Fruit fly (Drosophila melanogaster) whole organism, embryonic: ENCODE results near the gene CG3339.
A peak's percentile ranks its signal among the peaks of the same experiment; 100 is the strongest.

ENCODE experiments used
- CG16813 ChIP-seq: fragments of 200-800 bp; sonication (Bioruptor generic); IDR thresholded peaks from 3 replicates; pipeline ENCODE4 v1.3.6; 2022; ENCODE audit warnings: missing biosample characterization, missing genetic modification characterization; ENCODE audit not compliant: partially characterized antibody
- CG16815 ChIP-seq: fragments of 200-800 bp; sonication (Bioruptor generic); optimal IDR thresholded peaks from 3 replicates; lab custom pipeline; 2017; ENCODE audit warnings: missing biosample characterization, mild to moderate bottlenecking, missing genetic modification characterization
- CG17912 ChIP-seq: fragments of 200-800 bp; sonication (Bioruptor generic); optimal IDR thresholded peaks from 2 replicates; lab custom pipeline; 2018; ENCODE audit warnings: missing biosample characterization, mild to moderate bottlenecking, missing genetic modification characterization
- CG18599 ChIP-seq: fragments of 200-800 bp; sonication (Bioruptor generic); optimal IDR thresholded peaks from 3 replicates; lab custom pipeline; 2017; ENCODE audit warnings: missing biosample characterization, missing genetic modification characterization, mild to moderate bottlenecking, moderate library complexity, missing genetic modification reagents
- CG2199 ChIP-seq: fragments of 200-800 bp; sonication (Bioruptor generic); IDR thresholded peaks from 3 replicates; pipeline ENCODE4 v1.3.6; 2022; ENCODE audit warnings: missing biosample characterization, missing genetic modification characterization
- CG2202 ChIP-seq: fragments of 200-800 bp; sonication (Bioruptor generic); optimal IDR thresholded peaks from 2 replicates; lab custom pipeline; 2018; ENCODE audit warnings: missing biosample characterization, mild to moderate bottlenecking, missing genetic modification characterization
- CG3407 ChIP-seq: fragments of 200-800 bp; sonication (Bioruptor generic); optimal IDR thresholded peaks from 2 replicates; lab custom pipeline; 2018; ENCODE audit warnings: missing biosample characterization, mild to moderate bottlenecking, missing genetic modification characterization
- CG4404 ChIP-seq: fragments of 200-800 bp; sonication (Bioruptor generic); IDR thresholded peaks from 2 replicates; pipeline ENCODE4 v1.3.6; 2022; ENCODE audit warnings: missing biosample characterization, missing genetic modification characterization
- CG5953 ChIP-seq: fragments of 200-800 bp; sonication (Bioruptor generic); IDR thresholded peaks from 2 replicates; pipeline ENCODE4 v1.3.6; 2022; ENCODE audit warnings: missing biosample characterization, missing genetic modification characterization
- CG7745 ChIP-seq: fragments of 200-800 bp; sonication (Bioruptor generic); optimal IDR thresholded peaks from 2 replicates; lab custom pipeline; 2018; ENCODE audit warnings: missing biosample characterization, mild to moderate bottlenecking, missing genetic modification characterization, moderate library complexity
- CG8388 ChIP-seq: fragments of 200-800 bp; sonication (Bioruptor generic); optimal IDR thresholded peaks from 2 replicates; lab custom pipeline; 2019; ENCODE audit warnings: missing biosample characterization, mild to moderate bottlenecking, missing genetic modification characterization, moderate library complexity
- CG9215 ChIP-seq: fragments of 200-800 bp; sonication (Bioruptor generic); IDR thresholded peaks from 2 replicates; pipeline ENCODE4 v1.3.6; 2022; ENCODE audit warnings: missing biosample characterization, missing genetic modification characterization
- CG9797 ChIP-seq: fragments of 200-800 bp; sonication (Bioruptor generic); optimal IDR thresholded peaks from 3 replicates; lab custom pipeline; 2018; ENCODE audit warnings: missing biosample characterization, mild to moderate bottlenecking, missing genetic modification characterization
- CG9932 ChIP-seq: fragments of 200-800 bp; sonication (Bioruptor generic); IDR thresholded peaks from 2 replicates; pipeline ENCODE4 v1.3.6; 2022; ENCODE audit warnings: missing biosample characterization, missing genetic modification characterization
- Deaf1 ChIP-seq: fragments of 200-800 bp; optimal IDR thresholded peaks from 3 replicates; lab custom pipeline; 2019; ENCODE audit warnings: missing biosample characterization, mild to moderate bottlenecking, missing genetic modification characterization, moderate library complexity
- Dip3 ChIP-seq: fragments of 200-800 bp; sonication (Bioruptor generic); optimal IDR thresholded peaks from 3 replicates; lab custom pipeline; 2016; ENCODE audit warnings: missing biosample characterization, missing genetic modification characterization
- Dp ChIP-seq: fragments of 200-800 bp; sonication (Bioruptor generic); optimal IDR thresholded peaks from 2 replicates; lab custom pipeline; 2018; ENCODE audit warnings: missing biosample characterization, mild to moderate bottlenecking, missing genetic modification characterization, moderate library complexity
- Fer2 ChIP-seq: fragments of 200-800 bp; sonication (Bioruptor generic); optimal IDR thresholded peaks from 2 replicates; lab custom pipeline; 2018; ENCODE audit warnings: missing biosample characterization, mild to moderate bottlenecking, missing genetic modification characterization, moderate library complexity
- HLH3B ChIP-seq: fragments of 200-800 bp; sonication (Bioruptor generic); IDR thresholded peaks from 2 replicates; pipeline ENCODE4 v1.3.6; 2022; ENCODE audit warnings: missing biosample characterization, missing genetic modification characterization
- Hand ChIP-seq: fragments of 200-800 bp; sonication (Bioruptor generic); optimal IDR thresholded peaks from 2 replicates; lab custom pipeline; 2017; ENCODE audit warnings: mild to moderate bottlenecking, missing biosample characterization, missing genetic modification reagents, missing genetic modification characterization
- Mad ChIP-seq: fragments of 200-800 bp; sonication (Bioruptor generic); optimal IDR thresholded peaks from 2 replicates; lab custom pipeline; 2016; ENCODE audit warnings: missing biosample characterization, missing genetic modification characterization
- Max ChIP-seq: fragments of 200-800 bp; sonication (Bioruptor generic); optimal IDR thresholded peaks from 2 replicates; lab custom pipeline; 2016; ENCODE audit warnings: missing biosample characterization, mild to moderate bottlenecking, missing genetic modification characterization
- Med ChIP-seq: fragments of 200-800 bp; sonication (Bioruptor generic); peaks from one replicate; lab custom pipeline; 2016; ENCODE audit warnings: missing biosample characterization, missing genetic modification characterization, mild to moderate bottlenecking, inconsistent platforms, moderate library complexity
- Myb ChIP-seq: fragments of 200-800 bp; sonication (Bioruptor generic); optimal IDR thresholded peaks from 2 replicates; lab custom pipeline; 2016; ENCODE audit warnings: missing biosample characterization, missing genetic modification characterization
- Nf-YC ChIP-seq: fragments of 200-800 bp; optimal IDR thresholded peaks from 3 replicates; lab custom pipeline; 2019; ENCODE audit warnings: missing biosample characterization, mild to moderate bottlenecking, missing genetic modification characterization, moderate library complexity
- Oaz ChIP-seq: fragments of 200-800 bp; sonication (Bioruptor generic); IDR thresholded peaks from 2 replicates; pipeline ENCODE4 v1.3.6; 2022; ENCODE audit warnings: missing biosample characterization, missing genetic modification characterization
- Side ChIP-seq: fragments of 200-800 bp; sonication (Bioruptor generic); optimal IDR thresholded peaks from 2 replicates; lab custom pipeline; 2016; ENCODE audit warnings: missing biosample characterization, missing genetic modification characterization
- Ssrp ChIP-seq: fragments of 200-800 bp; sonication (Bioruptor generic); optimal IDR thresholded peaks from 2 replicates; lab custom pipeline; 2018; ENCODE audit warnings: missing biosample characterization, mild to moderate bottlenecking, missing genetic modification characterization, moderate library complexity
- aop ChIP-seq: fragments of 200-800 bp; sonication (Bioruptor generic); IDR thresholded peaks from 2 replicates; pipeline ENCODE4 v1.3.6; 2022; ENCODE audit warnings: missing biosample characterization, missing genetic modification characterization
- chif ChIP-seq, 2 experiments: fragments of 200-800 bp; sonication (Bioruptor generic); optimal IDR thresholded peaks; 3 replicates each; lab custom pipeline; 2016; ENCODE audit warnings: missing biosample characterization in 2 of 2, missing genetic modification characterization in 2 of 2
- crc ChIP-seq: fragments of 200-800 bp; sonication (Bioruptor generic); optimal IDR thresholded peaks from 2 replicates; lab custom pipeline; 2016; ENCODE audit warnings: missing biosample characterization, missing genetic modification characterization
- dmrt11E ChIP-seq: fragments of 200-800 bp; sonication (Bioruptor generic); optimal IDR thresholded peaks from 3 replicates; lab custom pipeline; 2018; ENCODE audit warnings: missing biosample characterization, mild to moderate bottlenecking, missing genetic modification characterization, moderate library complexity
- exex ChIP-seq: fragments of 200-800 bp; sonication (Bioruptor generic); optimal IDR thresholded peaks from 4 replicates; lab custom pipeline; 2018; ENCODE audit warnings: missing biosample characterization, mild to moderate bottlenecking, missing genetic modification characterization, moderate library complexity
- fru ChIP-seq: fragments of >200 bp; optimal IDR thresholded peaks from 2 replicates; lab custom pipeline; 2017
- insv ChIP-seq, 2 experiments: fragments of 200-800 bp; sonication (Bioruptor generic); optimal IDR thresholded peaks; 3 replicates each; lab custom pipeline; 2016 to 2018; ENCODE audit warnings: missing biosample characterization in 2 of 2, missing genetic modification characterization in 2 of 2
- jing ChIP-seq: fragments of 200-800 bp; sonication (Bioruptor generic); optimal IDR thresholded peaks from 2 replicates; lab custom pipeline; 2018; ENCODE audit warnings: missing biosample characterization, mild to moderate bottlenecking, missing genetic modification characterization
- mirr ChIP-seq: fragments of 200-800 bp; sonication (Bioruptor generic); optimal IDR thresholded peaks from 3 replicates; lab custom pipeline; 2018; ENCODE audit warnings: missing biosample characterization, mild to moderate bottlenecking, missing genetic modification characterization
- nom ChIP-seq: fragments of 200-800 bp; sonication (Bioruptor generic); optimal IDR thresholded peaks from 2 replicates; lab custom pipeline; 2017; ENCODE audit warnings: missing biosample characterization, missing genetic modification characterization, mild to moderate bottlenecking, moderate library complexity, missing genetic modification reagents
- onecut ChIP-seq: fragments of 200-800 bp; sonication (Bioruptor generic); IDR thresholded peaks from 2 replicates; pipeline ENCODE4 v1.3.6; 2022; ENCODE audit warnings: missing biosample characterization, missing genetic modification characterization
- pros ChIP-seq: fragments of 200-800 bp; sonication (Bioruptor generic); optimal IDR thresholded peaks from 3 replicates; lab custom pipeline; 2019; ENCODE audit warnings: missing biosample characterization, mild to moderate bottlenecking, missing genetic modification characterization, moderate library complexity
- sd ChIP-seq: fragments of 200-800 bp; sonication (Bioruptor generic); optimal IDR thresholded peaks from 3 replicates; lab custom pipeline; 2018; ENCODE audit warnings: missing biosample characterization, mild to moderate bottlenecking, missing genetic modification characterization, moderate library complexity
- ssp ChIP-seq: fragments of 200-800 bp; sonication (Bioruptor generic); IDR thresholded peaks from 2 replicates; pipeline ENCODE4 v1.3.6; 2022; ENCODE audit warnings: missing biosample characterization, missing genetic modification characterization
- tll ChIP-seq, 2 experiments: fragments of 200-800 bp in 1 of 2; fragments of >200 bp in 1 of 2; sonication (Bioruptor generic) in 1 of 2; optimal IDR thresholded peaks; 2 replicates each; lab custom pipeline; 2017 to 2019; ENCODE audit warnings: missing biosample characterization in 2 of 2, missing genetic modification characterization in 2 of 2, mild to moderate bottlenecking in 1 of 2, moderate library complexity in 1 of 2
- ttk ChIP-seq: fragments of 200-800 bp; sonication (Bioruptor generic); IDR thresholded peaks from 2 replicates; pipeline ENCODE4 v2.1.2; 2022; ENCODE audit warnings: missing biosample characterization, missing genetic modification characterization
- unc-4 ChIP-seq: fragments of 200-800 bp; sonication (Bioruptor generic); IDR thresholded peaks from 2 replicates; pipeline ENCODE4 v1.3.6; 2022; ENCODE audit warnings: missing biosample characterization, missing genetic modification characterization; ENCODE audit not compliant: partially characterized antibody
- z ChIP-seq: fragments of 200-800 bp; sonication (Bioruptor generic); IDR thresholded peaks from 3 replicates; pipeline ENCODE4 v1.3.6; 2022; ENCODE audit warnings: missing biosample characterization, missing genetic modification characterization

The CG3339 gene

dm6 chr3R:27253136-27253920, 68.8 kb downstream of the CG3339 start, which contains the start of gene pll (continued):
- TF ChIP-seq Dp (peak; percentile 46), CG9215 (GFP tag; lab: Robert Waterston, UW) (peak; percentile 85), sd (peak; percentile 78), CG17912 (GFP tag; lab: Kevin White, UChicago) (no peak), nom (GFP tag; lab: Kevin White, UChicago) (no peak), Fer2 (peak; percentile 66), Oaz (GFP tag; lab: Robert Waterston, UW) (peak; percentile 75), exex (peak; percentile 70), ttk (GFP tag; lab: Robert Waterston, UW) (peak; percentile 84), chif (GFP tag; optimal IDR thresholded peaks at IDR 0.05; lab: Kevin White, UChicago) (peak; percentile 69 to 74), pros (GFP tag; lab: Kevin White, UChicago) (no peak), HLH3B (GFP tag; lab: Robert Waterston, UW) (peak; percentile 89), aop (no peak), CG9797 (peak; percentile 96), CG4404 (GFP tag; lab: Robert Waterston, UW) (peak; percentile 81), fru (lab: Kevin White, UChicago) (no peak)

dm6 chr3R:27250907-27251306, 71.2 kb downstream of the CG3339 start, which contains the start of the genes TTLL6B and TfIIA-L:
TSS of gene TTLL6B (minus strand) at chr3R:27251007.
TSS of gene TfIIA-L (plus strand) at chr3R:27251112.
- TF ChIP-seq insv (GFP tag; optimal IDR thresholded peaks at IDR 0.05; lab: Kevin White, UChicago) (no peak), CG9932 (GFP tag; lab: Robert Waterston, UW) (no peak), Max (GFP tag; lab: Kevin White, UChicago) (no peak), CG2202 (tag; lab: Kevin White, UChicago) (no peak)

- TF ChIP-seq crc (GFP tag; lab: Kevin White, UChicago) (no peak), Med (GFP tag; lab: Kevin White, UChicago) (no peak), Myb (GFP tag; lab: Kevin White, UChicago) (no peak), CG16813 (GFP tag; lab: Robert Waterston, UW) (no peak), Nf-YC (tag; lab: Kevin White, UChicago) (peak; percentile 37), CG7745 (tag; lab: Kevin White, UChicago) (no peak), tll (GFP tag; optimal IDR thresholded peaks at IDR 0.05; lab: Kevin White, UChicago) (no peak), jing (GFP tag; lab: Kevin White, UChicago) (no peak), Deaf1 (peak; percentile 32), sd (peak; percentile 88)
These were observed 74.2 kb downstream of the CG3339 start, which contains the start of gene CG5984 for dm6 chr3R:27247892-27248291. TSS of gene CG5984 (minus strand) at chr3R:27247992.

- no peak for TF ChIP-seq Dip3
- peak; percentile 91 for TF ChIP-seq dmrt11E
- TF ChIP-seq Ssrp: peak; percentile 83
- peak; percentile 82 for TF ChIP-seq CG18599 (GFP tag; lab: Kevin White, UChicago)
- no peak for TF ChIP-seq ssp
- TF ChIP-seq CG5953: no peak
- TF ChIP-seq Mad (GFP tag; lab: Kevin White, UChicago): no peak
- peak; percentile 67 for TF ChIP-seq Hand (GFP tag; lab: Kevin White, UChicago)
- no peak for TF ChIP-seq z (GFP tag; lab: Robert Waterston, UW)
- TF ChIP-seq CG3407 (GFP tag; lab: Kevin White, UChicago): peak; percentile 44
- TF ChIP-seq CG8388 (GFP tag; lab: Kevin White, UChicago): peak; percentile 90
- peak; percentile 62 for TF ChIP-seq CG16815 (GFP tag; lab: Kevin White, UChicago)
- peak; percentile 56 for TF ChIP-seq onecut (GFP tag; lab: Robert Waterston, UW)
- no peak for TF ChIP-seq Side (GFP tag; lab: Kevin White, UChicago)
- TF ChIP-seq unc-4 (GFP tag; lab: Robert Waterston, UW): no peak
- TF ChIP-seq CG2199: no peak
- TF ChIP-seq mirr (GFP tag; lab: Kevin White, UChicago): no peak
These were observed 75.9 kb downstream of the CG3339 start for dm6 chr3R:27246264-27246663.
